Worm (Caenorhabditis elegans): ENCODE measurements around the gene nspd-6.
"Not testable (repeated sequence)": the region's sequence is repeated elsewhere in the genome, so short reads cannot be mapped to it uniquely, and the experiment has no call there.

DNA sequence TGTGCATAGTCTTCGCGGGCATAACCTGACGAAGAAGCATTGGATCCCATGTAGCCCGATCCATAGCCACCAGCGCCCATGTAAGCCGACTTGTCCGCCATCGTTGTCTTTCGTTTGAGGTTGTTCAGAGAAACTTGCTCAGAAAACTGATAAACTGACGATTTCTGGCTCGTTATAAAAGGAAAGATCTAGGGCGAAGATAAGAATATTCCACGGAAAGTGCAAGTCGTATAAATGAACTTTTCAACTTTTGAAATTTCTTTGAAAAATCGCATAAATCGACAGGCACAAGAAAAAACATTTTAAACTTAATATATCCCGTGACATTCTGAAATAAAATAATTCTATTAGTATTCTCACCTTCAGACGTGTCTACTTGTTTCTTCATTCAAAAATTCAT is 2.6 kb downstream of the nspd-6 start, which contains the start of the genes nspd-3 and C24D10.2:
- TF ChIP-seq hmbx-1 (tag; optimal IDR thresholded peaks at IDR 0.05); hnd-1 (tag; optimal IDR thresholded peaks at IDR 0.05); sea-1 (GFP tag; conservative IDR thresholded peaks at IDR 0.05); tra-4 (tag; optimal IDR thresholded peaks at IDR 0.05); tbx-37 (GFP tag; conservative IDR thresholded peaks at IDR 0.05); ama-1 (optimal IDR thresholded peaks at IDR 0.05); ets-7 (tag; optimal IDR thresholded peaks at IDR 0.05); B0310.2 (tag; optimal IDR thresholded peaks at IDR 0.05); ceh-13 (GFP tag; optimal IDR thresholded peaks at IDR 0.05); flt-1 (GFP tag; IDR thresholded peaks at IDR 0.05); hmg-4 (GFP tag; optimal IDR thresholded peaks at IDR 0.05); tbx-11 (GFP tag; IDR thresholded peaks at IDR 0.05): not testable (repeated sequence)
